Fruit fly (Drosophila melanogaster): ENCODE data around the gene nAChRalpha2.
A peak's percentile ranks its signal among the peaks of the same experiment; 100 is the strongest.

The nAChRalpha2 gene

dm6 chr3R:24484990-24485478 is at the start of gene nAChRalpha2:
TSS of gene nAChRalpha2 (plus strand) at chr3R:24485428.
- TF ChIP-seq Pif1A (GFP tag; optimal IDR thresholded peaks at IDR 0.05) (no peak), fd96Ca (GFP tag; IDR thresholded peaks at IDR 0.05) (0 out of 3 replicates have a peak, but pooled peaks have one; percentile 7), Ets98B (GFP tag; IDR thresholded peaks at IDR 0.05) (no peak; the same call in 1 of the 2 replicates), CG14655 (GFP tag; optimal IDR thresholded peaks at IDR 0.05) (no peak), Snoo (tag; optimal IDR thresholded peaks at IDR 0.05) (no peak)

- TF ChIP-seq CG10348 (GFP tag; IDR thresholded peaks at IDR 0.05) (no peak), Ets98B (GFP tag; IDR thresholded peaks at IDR 0.05) (peak; percentile 21; the same call in 1 of the 2 replicates)
Observed at dm6 chr3R:24457057-24457456, 28.2 kb upstream of the nAChRalpha2 start, which contains the start of gene nAChRalpha1. TSS of gene nAChRalpha1 (minus strand) at chr3R:24457157.

- TF ChIP-seq D1 (tag; optimal IDR thresholded peaks at IDR 0.05) (no peak), CG34367 (tag; optimal IDR thresholded peaks at IDR 0.05) (no peak), Ets98B (GFP tag; IDR thresholded peaks at IDR 0.05) (no peak)
Observed at dm6 chr3R:24457847-24458246, 27.4 kb upstream of the nAChRalpha2 start.

- no peak for TF ChIP-seq CG34367 (tag; optimal IDR thresholded peaks at IDR 0.05)
- TF ChIP-seq Pif1A (GFP tag; optimal IDR thresholded peaks at IDR 0.05) = no peak
- no peak for TF ChIP-seq D1 (tag; optimal IDR thresholded peaks at IDR 0.05)
- TF ChIP-seq rn (GFP tag; IDR thresholded peaks at IDR 0.05) = no peak
- TF ChIP-seq CG4496 (GFP tag; IDR thresholded peaks at IDR 0.05) = no peak
- no peak for TF ChIP-seq CG10348 (GFP tag; IDR thresholded peaks at IDR 0.05)
- TF ChIP-seq CG15710 (tag; optimal IDR thresholded peaks at IDR 0.05) = no peak
- no peak for TF ChIP-seq CG32121 (GFP tag; IDR thresholded peaks at IDR 0.05)
- TF ChIP-seq CG9948 (tag; optimal IDR thresholded peaks at IDR 0.05) = no peak
- no peak for TF ChIP-seq gl (tag; optimal IDR thresholded peaks at IDR 0.05)
- no peak for TF ChIP-seq CG14655 (GFP tag; optimal IDR thresholded peaks at IDR 0.05)
- no peak for TF ChIP-seq Ets98B (GFP tag; IDR thresholded peaks at IDR 0.05)
- TF ChIP-seq CG8159 (tag; optimal IDR thresholded peaks at IDR 0.05) = no peak
- no peak for TF ChIP-seq CG17806 (tag; optimal IDR thresholded peaks at IDR 0.05)
- TF ChIP-seq EcR (GFP tag; optimal IDR thresholded peaks at IDR 0.05) = no peak
- TF ChIP-seq CG12605 (GFP tag; IDR thresholded peaks at IDR 0.05) = no peak
- TF ChIP-seq Pif1B (GFP tag; optimal IDR thresholded peaks at IDR 0.05) = no peak
Observed at dm6 chr3R:24467237-24467636, 18.0 kb upstream of the nAChRalpha2 start.

- TF ChIP-seq CG15710 (tag; optimal IDR thresholded peaks at IDR 0.05) = no peak
- no peak for TF ChIP-seq Pif1B (GFP tag; optimal IDR thresholded peaks at IDR 0.05)
- TF ChIP-seq Pif1A (GFP tag; optimal IDR thresholded peaks at IDR 0.05) = no peak
- no peak for TF ChIP-seq CG9948 (tag; optimal IDR thresholded peaks at IDR 0.05)
- no peak for TF ChIP-seq Snoo (tag; optimal IDR thresholded peaks at IDR 0.05)
- no peak for TF ChIP-seq EcR (GFP tag; optimal IDR thresholded peaks at IDR 0.05)
- no peak for TF ChIP-seq fd96Ca (GFP tag; IDR thresholded peaks at IDR 0.05)
- no peak for TF ChIP-seq CG10348 (GFP tag; IDR thresholded peaks at IDR 0.05)
- TF ChIP-seq CG8301 (tag; optimal IDR thresholded peaks at IDR 0.05) = no peak
- TF ChIP-seq CG14655 (GFP tag; optimal IDR thresholded peaks at IDR 0.05) = no peak
- TF ChIP-seq rn (GFP tag; IDR thresholded peaks at IDR 0.05) = no peak
- TF ChIP-seq CG32121 (GFP tag; IDR thresholded peaks at IDR 0.05) = no peak
- TF ChIP-seq Ets98B (GFP tag; IDR thresholded peaks at IDR 0.05) = no peak
Observed at dm6 chr3R:24469097-24469496, 16.1 kb upstream of the nAChRalpha2 start, which contains the start of gene CG31128. TSS of gene CG31128 (plus strand) at chr3R:24469397.

- TF ChIP-seq CG17806 (tag; optimal IDR thresholded peaks at IDR 0.05) (no peak), CG8159 (tag; optimal IDR thresholded peaks at IDR 0.05) (no peak), fd96Ca (GFP tag; IDR thresholded peaks at IDR 0.05) (no peak), CG14655 (GFP tag; optimal IDR thresholded peaks at IDR 0.05) (no peak)
Observed at dm6 chr3R:24474760-24475159, 10.5 kb upstream of the nAChRalpha2 start.

dm6 chr3R:24481040-24481439 is 4.2 kb upstream of the nAChRalpha2 start:
- no peak for TF ChIP-seq Pif1B (GFP tag; optimal IDR thresholded peaks at IDR 0.05)
- no peak for TF ChIP-seq D1 (tag; optimal IDR thresholded peaks at IDR 0.05)
- no peak for TF ChIP-seq Pif1A (GFP tag; optimal IDR thresholded peaks at IDR 0.05)
- TF ChIP-seq EcR (GFP tag; optimal IDR thresholded peaks at IDR 0.05) = no peak

dm6 chr3R:24496084-24496483 is 10.9 kb downstream of the nAChRalpha2 start:
- TF ChIP-seq rn (GFP tag; IDR thresholded peaks at IDR 0.05) (0 out of 2 replicates have a peak, but pooled peaks have one; percentile 9), Pif1A (GFP tag; optimal IDR thresholded peaks at IDR 0.05) (peak; percentile 48), CG10348 (GFP tag; IDR thresholded peaks at IDR 0.05) (no peak), CG15710 (tag; optimal IDR thresholded peaks at IDR 0.05) (peak; percentile 57), gl (tag; optimal IDR thresholded peaks at IDR 0.05) (no peak), CG9948 (tag; optimal IDR thresholded peaks at IDR 0.05) (no peak), CG14655 (GFP tag; optimal IDR thresholded peaks at IDR 0.05) (peak; percentile 40), CG8159 (tag; optimal IDR thresholded peaks at IDR 0.05) (peak; percentile 68), fd96Ca (GFP tag; IDR thresholded peaks at IDR 0.05) (0 out of 3 replicates have a peak, but pooled peaks have one; percentile 49), CG12605 (GFP tag; IDR thresholded peaks at IDR 0.05) (no peak), Pif1B (GFP tag; optimal IDR thresholded peaks at IDR 0.05) (no peak), CG32121 (GFP tag; IDR thresholded peaks at IDR 0.05) (no peak), D1 (tag; optimal IDR thresholded peaks at IDR 0.05) (no peak), CG13204 (GFP tag; optimal IDR thresholded peaks at IDR 0.05) (no peak), CG17806 (tag; optimal IDR thresholded peaks at IDR 0.05) (no peak), Ets98B (GFP tag; IDR thresholded peaks at IDR 0.05) (0 out of 2 replicates have a peak, but pooled peaks have one; percentile 24), EcR (GFP tag; optimal IDR thresholded peaks at IDR 0.05) (no peak), Snoo (tag; optimal IDR thresholded peaks at IDR 0.05) (no peak), CG4496 (GFP tag; IDR thresholded peaks at IDR 0.05) (0 out of 3 replicates have a peak, but pooled peaks have one; percentile 50), CG34367 (tag; optimal IDR thresholded peaks at IDR 0.05) (peak; percentile 47), CG8301 (tag; optimal IDR thresholded peaks at IDR 0.05) (no peak)
